Fruit fly (Drosophila melanogaster) whole organism, embryonic: ENCODE measurements around the gene CG18542.

Source experiments
- Ada2b ChIP-seq: fragments of 200-800 bp; sonication (Bioruptor generic); IDR thresholded peaks from 2 replicates; pipeline ENCODE4 v1.3.6; 2022; ENCODE audit warnings: missing biosample characterization, missing genetic modification characterization
- Asciz ChIP-seq: fragments of 200-800 bp; sonication (Bioruptor generic); optimal IDR thresholded peaks from 2 replicates; lab custom pipeline; 2017; ENCODE audit warnings: missing biosample characterization, mild to moderate bottlenecking, missing genetic modification characterization, missing genetic modification reagents
- Bgb ChIP-seq: fragments of 200-800 bp; sonication (Bioruptor generic); IDR thresholded peaks from 2 replicates; pipeline ENCODE4 v1.3.6; 2022; ENCODE audit warnings: missing biosample characterization, missing genetic modification characterization; ENCODE audit not compliant: partially characterized antibody
- Bteb2 ChIP-seq: fragments of 200-800 bp; sonication (Bioruptor generic); optimal IDR thresholded peaks from 2 replicates; lab custom pipeline; 2016; ENCODE audit warnings: missing biosample characterization, missing genetic modification characterization
- CG10366 ChIP-seq: fragments of 200-800 bp; sonication (Bioruptor generic); IDR thresholded peaks from 2 replicates; pipeline ENCODE4 v1.3.6; 2022; ENCODE audit warnings: missing biosample characterization, missing genetic modification characterization
- CG10431 ChIP-seq: fragments of 200-800 bp; sonication (Bioruptor generic); optimal IDR thresholded peaks from 3 replicates; lab custom pipeline; 2018; ENCODE audit warnings: missing biosample characterization, mild to moderate bottlenecking, missing genetic modification characterization
- CG12659 ChIP-seq: fragments of 200-800 bp; sonication (Bioruptor generic); optimal IDR thresholded peaks from 3 replicates; lab custom pipeline; 2017; ENCODE audit warnings: mild to moderate bottlenecking, missing biosample characterization, missing genetic modification reagents, missing genetic modification characterization
- CG1603 ChIP-seq: fragments of 200-800 bp; sonication (Bioruptor generic); optimal IDR thresholded peaks from 2 replicates; lab custom pipeline; 2019; ENCODE audit warnings: missing biosample characterization, mild to moderate bottlenecking, missing genetic modification characterization, moderate library complexity
- CG3065 ChIP-seq: fragments of 200-800 bp; sonication (Bioruptor generic); optimal IDR thresholded peaks from 2 replicates; lab custom pipeline; 2016; ENCODE audit warnings: missing biosample characterization, missing genetic modification characterization
- CG5180 ChIP-seq: fragments of 200-800 bp; sonication (Bioruptor generic); optimal IDR thresholded peaks from 3 replicates; lab custom pipeline; 2017; ENCODE audit warnings: missing biosample characterization, missing genetic modification characterization, mild to moderate bottlenecking, moderate library complexity, missing genetic modification reagents
- CG6654 ChIP-seq: fragments of 200-800 bp; sonication (Bioruptor generic); optimal IDR thresholded peaks from 2 replicates; lab custom pipeline; 2017; ENCODE audit warnings: missing biosample characterization, mild to moderate bottlenecking, missing genetic modification characterization
- CG6683 ChIP-seq: fragments of 200-800 bp; sonication (Bioruptor generic); optimal IDR thresholded peaks from 2 replicates; lab custom pipeline; 2017; ENCODE audit warnings: missing biosample characterization, mild to moderate bottlenecking, missing genetic modification characterization, missing genetic modification reagents
- CG7271 ChIP-seq: fragments of 200-800 bp; sonication (Bioruptor generic); optimal IDR thresholded peaks from 2 replicates; lab custom pipeline; 2018; ENCODE audit warnings: missing biosample characterization, mild to moderate bottlenecking, missing genetic modification characterization, moderate library complexity
- CG7987 ChIP-seq: fragments of 200-800 bp; sonication (Bioruptor generic); optimal IDR thresholded peaks from 2 replicates; lab custom pipeline; 2018; ENCODE audit warnings: missing biosample characterization, mild to moderate bottlenecking, missing genetic modification characterization, moderate library complexity
- CG8359 ChIP-seq: fragments of 200-800 bp; sonication (Bioruptor generic); optimal IDR thresholded peaks from 2 replicates; lab custom pipeline; 2017; ENCODE audit warnings: missing biosample characterization, mild to moderate bottlenecking, missing genetic modification characterization, borderline replicate concordance
- CG8388 ChIP-seq: fragments of 200-800 bp; sonication (Bioruptor generic); optimal IDR thresholded peaks from 2 replicates; lab custom pipeline; 2019; ENCODE audit warnings: missing biosample characterization, mild to moderate bottlenecking, missing genetic modification characterization, moderate library complexity
- CG8924 ChIP-seq: fragments of 200-800 bp; optimal IDR thresholded peaks from 3 replicates; lab custom pipeline; 2019; ENCODE audit warnings: missing biosample characterization, mild to moderate bottlenecking, missing genetic modification characterization, moderate library complexity
- CG8944 ChIP-seq: fragments of 200-800 bp; sonication (Bioruptor generic); optimal IDR thresholded peaks from 3 replicates; lab custom pipeline; 2016; ENCODE audit warnings: missing biosample characterization, missing genetic modification characterization
- CG9817 ChIP-seq: fragments of 200-800 bp; sonication (Bioruptor generic); optimal IDR thresholded peaks from 2 replicates; lab custom pipeline; 2018; ENCODE audit warnings: missing biosample characterization, mild to moderate bottlenecking, missing genetic modification characterization, moderate library complexity
- CHES-1-like ChIP-seq: fragments of 200-800 bp; sonication (Bioruptor generic); optimal IDR thresholded peaks from 2 replicates; lab custom pipeline; 2016; ENCODE audit warnings: missing biosample characterization, missing genetic modification characterization
- CrebB ChIP-seq: fragments of 200-800 bp; sonication (Bioruptor generic); optimal IDR thresholded peaks from 3 replicates; lab custom pipeline; 2018; ENCODE audit warnings: missing biosample characterization, mild to moderate bottlenecking, missing genetic modification characterization
- Dbx ChIP-seq: fragments of 200-800 bp; sonication (Bioruptor generic); IDR thresholded peaks from 3 replicates; pipeline ENCODE4 v1.3.6; 2022; ENCODE audit warnings: missing biosample characterization, missing genetic modification characterization
- Hey ChIP-seq: fragments of 200-800 bp; sonication (Bioruptor generic); optimal IDR thresholded peaks from 3 replicates; lab custom pipeline; 2018; ENCODE audit warnings: missing biosample characterization, mild to moderate bottlenecking, missing genetic modification characterization
- HmgZ ChIP-seq: fragments of 200-800 bp; sonication (Bioruptor generic); optimal IDR thresholded peaks from 2 replicates; lab custom pipeline; 2018; ENCODE audit warnings: missing biosample characterization, mild to moderate bottlenecking, missing genetic modification characterization
- MESR4 ChIP-seq: fragments of 200-800 bp; sonication (Bioruptor generic); optimal IDR thresholded peaks from 2 replicates; lab custom pipeline; 2018; ENCODE audit warnings: missing biosample characterization, mild to moderate bottlenecking, missing genetic modification characterization, moderate library complexity
- Oli ChIP-seq: fragments of 200-800 bp; sonication (Bioruptor generic); optimal IDR thresholded peaks from 2 replicates; lab custom pipeline; 2018; ENCODE audit warnings: missing biosample characterization, mild to moderate bottlenecking, missing genetic modification characterization, moderate library complexity
- Vsx1 ChIP-seq: fragments of 200-800 bp; sonication (Bioruptor generic); optimal IDR thresholded peaks from 2 replicates; lab custom pipeline; 2017; ENCODE audit warnings: missing biosample characterization, mild to moderate bottlenecking, missing genetic modification characterization, missing genetic modification reagents
- chn ChIP-seq: fragments of 200-800 bp; sonication (Bioruptor generic); optimal IDR thresholded peaks from 2 replicates; lab custom pipeline; 2016; ENCODE audit warnings: missing biosample characterization, missing genetic modification characterization
- crp ChIP-seq, 2 experiments: fragments of 200-800 bp; sonication (Bioruptor generic); optimal IDR thresholded peaks; 2 replicates in 1 of 2; 3 replicates in 1 of 2; lab custom pipeline; 2017; ENCODE audit warnings: missing biosample characterization in 2 of 2, missing genetic modification characterization in 2 of 2, mild to moderate bottlenecking in 1 of 2, moderate library complexity in 1 of 2
- en ChIP-seq: fragments of 200-800 bp; sonication (Bioruptor generic); optimal IDR thresholded peaks from 2 replicates; lab custom pipeline; 2016; ENCODE audit warnings: missing biosample characterization, missing genetic modification characterization
- eve ChIP-seq, 2 experiments: fragments of >200 bp; optimal IDR thresholded peaks; 2 replicates each; lab custom pipeline; 2017; ENCODE audit warnings: missing biosample characterization in 2 of 2, missing genetic modification characterization in 2 of 2
- ewg ChIP-seq: fragments of 200-800 bp; sonication (Bioruptor generic); optimal IDR thresholded peaks from 3 replicates; lab custom pipeline; 2017; ENCODE audit warnings: mild to moderate bottlenecking, missing biosample characterization, missing genetic modification reagents, missing genetic modification characterization
- gem ChIP-seq: fragments of 200-800 bp; sonication (Bioruptor generic); optimal IDR thresholded peaks from 2 replicates; lab custom pipeline; 2019; ENCODE audit warnings: missing biosample characterization, mild to moderate bottlenecking, missing genetic modification characterization, moderate library complexity
- gsb-n ChIP-seq: fragments of 200-800 bp; sonication (Bioruptor generic); optimal IDR thresholded peaks from 3 replicates; lab custom pipeline; 2018; ENCODE audit warnings: missing biosample characterization, mild to moderate bottlenecking, missing genetic modification characterization
- hbn ChIP-seq: fragments of 200-800 bp; sonication (Bioruptor generic); IDR thresholded peaks from 2 replicates; pipeline ENCODE4 v1.3.6; 2022; ENCODE audit warnings: missing biosample characterization, missing genetic modification characterization; ENCODE audit not compliant: partially characterized antibody
- insv ChIP-seq, 2 experiments: fragments of 200-800 bp; sonication (Bioruptor generic); optimal IDR thresholded peaks; 3 replicates each; lab custom pipeline; 2016 to 2018; ENCODE audit warnings: missing biosample characterization in 2 of 2, missing genetic modification characterization in 2 of 2
- jing ChIP-seq: fragments of 200-800 bp; sonication (Bioruptor generic); optimal IDR thresholded peaks from 2 replicates; lab custom pipeline; 2018; ENCODE audit warnings: missing biosample characterization, mild to moderate bottlenecking, missing genetic modification characterization
- kay ChIP-seq: fragments of 200-800 bp; sonication (Bioruptor generic); optimal IDR thresholded peaks from 2 replicates; lab custom pipeline; 2016; ENCODE audit warnings: missing biosample characterization, missing genetic modification characterization
- knrl ChIP-seq: fragments of 200-800 bp; sonication (Bioruptor generic); IDR thresholded peaks from 3 replicates; pipeline ENCODE4 v1.3.6; 2022; ENCODE audit warnings: missing biosample characterization, missing genetic modification characterization; ENCODE audit not compliant: partially characterized antibody
- lab ChIP-seq: fragments of 200-800 bp; sonication (Bioruptor generic); optimal IDR thresholded peaks from 3 replicates; lab custom pipeline; 2017; ENCODE audit warnings: missing biosample characterization, missing genetic modification characterization, mild to moderate bottlenecking, moderate library complexity, missing genetic modification reagents
- nau ChIP-seq: fragments of 200-800 bp; sonication (Bioruptor generic); optimal IDR thresholded peaks from 3 replicates; lab custom pipeline; 2017; ENCODE audit warnings: missing biosample characterization, mild to moderate bottlenecking, missing genetic modification characterization, missing genetic modification reagents
- onecut ChIP-seq: fragments of 200-800 bp; sonication (Bioruptor generic); IDR thresholded peaks from 2 replicates; pipeline ENCODE4 v1.3.6; 2022; ENCODE audit warnings: missing biosample characterization, missing genetic modification characterization
- pita ChIP-seq: fragments of 200-800 bp; sonication (Bioruptor generic); optimal IDR thresholded peaks from 2 replicates; lab custom pipeline; 2017; ENCODE audit warnings: missing biosample characterization, mild to moderate bottlenecking, missing genetic modification characterization
- pum ChIP-seq: fragments of 200-800 bp; sonication (Bioruptor generic); optimal IDR thresholded peaks from 2 replicates; lab custom pipeline; 2016; ENCODE audit warnings: missing biosample characterization, missing genetic modification characterization
- sim ChIP-seq: fragments of 200-800 bp; sonication (Bioruptor generic); IDR thresholded peaks from 2 replicates; pipeline ENCODE4 v1.3.6; 2022; ENCODE audit warnings: missing biosample characterization, missing genetic modification characterization
- slou ChIP-seq: fragments of 200-800 bp; sonication (Bioruptor generic); optimal IDR thresholded peaks from 3 replicates; lab custom pipeline; 2016; ENCODE audit warnings: missing biosample characterization, missing genetic modification characterization
- tin ChIP-seq: fragments of 200-800 bp; sonication (Bioruptor generic); optimal IDR thresholded peaks from 3 replicates; lab custom pipeline; 2016; ENCODE audit warnings: missing biosample characterization, missing genetic modification characterization
- trem ChIP-seq: fragments of 200-800 bp; optimal IDR thresholded peaks from 3 replicates; lab custom pipeline; 2019; ENCODE audit warnings: missing biosample characterization, mild to moderate bottlenecking, missing genetic modification characterization, moderate library complexity
- zen ChIP-seq: fragments of 200-800 bp; sonication (Bioruptor generic); optimal IDR thresholded peaks from 3 replicates; lab custom pipeline; 2018; ENCODE audit warnings: missing biosample characterization, mild to moderate bottlenecking, missing genetic modification characterization, moderate library complexity

The CG18542 gene

DNA sequence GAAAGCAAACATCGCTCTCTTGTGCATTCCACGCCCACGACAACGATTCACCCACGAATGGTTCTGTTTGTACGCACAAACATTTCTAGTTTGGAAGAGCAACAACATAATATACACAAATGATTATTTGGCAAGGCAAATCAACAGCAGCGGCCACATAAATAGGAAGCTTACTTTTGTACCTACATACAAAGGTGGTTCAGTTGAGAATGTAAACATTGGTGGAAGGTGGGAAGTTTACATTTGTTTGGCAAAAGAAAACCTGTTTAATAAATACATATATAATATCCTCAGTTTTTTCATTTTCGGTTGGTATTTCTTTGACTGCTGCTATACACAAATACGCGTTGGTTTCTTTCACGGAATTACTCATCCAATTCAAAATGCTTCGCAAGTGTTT is 17.0 kb downstream of the CG18542 start (continued):
- peak; percentile 89 for TF ChIP-seq CrebB
- peak; percentile 84 for TF ChIP-seq chn (GFP tag; lab: Kevin White, UChicago)
- TF ChIP-seq Dbx (GFP tag; lab: Robert Waterston, UW), result no peak
- peak; percentile 86 for TF ChIP-seq CG7987
- no peak for TF ChIP-seq Bgb (GFP tag; lab: Robert Waterston, UW)
- peak; percentile 92 for TF ChIP-seq CG8924 (tag; lab: Kevin White, UChicago)
- TF ChIP-seq CG10431 (GFP tag; lab: Kevin White, UChicago), result peak; percentile 27
- TF ChIP-seq eve (GFP tag; optimal IDR thresholded peaks at IDR 0.05; lab: Kevin White, UChicago), result no peak
- TF ChIP-seq gem (tag; lab: Kevin White, UChicago), result peak; percentile 94
- TF ChIP-seq CG12659 (GFP tag; lab: Kevin White, UChicago), result peak; percentile 91
- peak; percentile 74 for TF ChIP-seq CG6683 (GFP tag; lab: Kevin White, UChicago)
- TF ChIP-seq HmgZ (tag; lab: Kevin White, UChicago), result peak; percentile 86
- TF ChIP-seq CG8388 (GFP tag; lab: Kevin White, UChicago), result peak; percentile 88
- TF ChIP-seq CG10366 (GFP tag; lab: Robert Waterston, UW), result no peak
- TF ChIP-seq trem (tag; lab: Kevin White, UChicago), result peak; percentile 83
- peak in 1 of 2 experiments; percentile 33 for TF ChIP-seq insv (GFP tag; optimal IDR thresholded peaks at IDR 0.05; lab: Kevin White, UChicago)
- TF ChIP-seq Asciz (GFP tag; lab: Kevin White, UChicago), result peak; percentile 89
- peak; percentile 81 for TF ChIP-seq Bteb2 (GFP tag; lab: Kevin White, UChicago)
- peak; percentile 70 for TF ChIP-seq CG8944 (GFP tag; lab: Kevin White, UChicago)
- TF ChIP-seq kay (GFP tag; lab: Kevin White, UChicago), result peak; percentile 90
- peak; percentile 84 for TF ChIP-seq onecut
- peak; percentile 40 for TF ChIP-seq MESR4
- TF ChIP-seq CG3065, result peak; percentile 69
- peak in 1 of 2 experiments; percentile 42 for TF ChIP-seq crp (GFP tag; optimal IDR thresholded peaks at IDR 0.05; lab: Kevin White, UChicago)
- no peak for TF ChIP-seq hbn (GFP tag; lab: Robert Waterston, UW)
- TF ChIP-seq zen (tag; lab: Kevin White, UChicago), result peak; percentile 81
- TF ChIP-seq Ada2b, result no peak
- TF ChIP-seq jing (GFP tag; lab: Kevin White, UChicago), result peak; percentile 83
- TF ChIP-seq CG1603 (tag; lab: Kevin White, UChicago), result peak; percentile 89
- TF ChIP-seq CG8359 (GFP tag; lab: Kevin White, UChicago), result peak; percentile 62
- TF ChIP-seq CG6654 (GFP tag; lab: Kevin White, UChicago), result peak; percentile 82
- TF ChIP-seq CG7271, result peak; percentile 87
- TF ChIP-seq sim (GFP tag; lab: Robert Waterston, UW), result no peak
- TF ChIP-seq Oli (tag; lab: Kevin White, UChicago), result peak; percentile 93
- TF ChIP-seq gsb-n (tag; lab: Kevin White, UChicago), result peak; percentile 79
- no peak for TF ChIP-seq knrl (GFP tag; lab: Robert Waterston, UW)
- peak; percentile 63 for TF ChIP-seq slou (GFP tag; lab: Kevin White, UChicago)
- TF ChIP-seq Vsx1, result peak; percentile 81
- peak; percentile 95 for TF ChIP-seq lab (GFP tag; lab: Kevin White, UChicago)
- TF ChIP-seq pum (GFP tag; lab: Kevin White, UChicago), result peak; percentile 73
- no peak for TF ChIP-seq pita
- peak; percentile 34 for TF ChIP-seq Hey (tag; lab: Kevin White, UChicago)
- peak; percentile 81 for TF ChIP-seq tin (GFP tag; lab: Kevin White, UChicago)
- TF ChIP-seq CG5180 (GFP tag; lab: Kevin White, UChicago), result peak; percentile 69
- TF ChIP-seq CHES-1-like (GFP tag; lab: Kevin White, UChicago), result peak; percentile 79
- peak; percentile 84 for TF ChIP-seq CG9817 (tag; lab: Kevin White, UChicago)
- peak; percentile 70 for TF ChIP-seq en (GFP tag; lab: Kevin White, UChicago)
- peak; percentile 80 for TF ChIP-seq ewg (GFP tag; lab: Kevin White, UChicago)
- peak; percentile 90 for TF ChIP-seq nau
